Fruit fly (Drosophila melanogaster): Measurements from ENCODE around the gene CG6693.

dm6 chr3R:11245803-11246202 is 24.4 kb upstream of the CG6693 start:
- no peak for TF ChIP-seq CG8301 (tag; optimal IDR thresholded peaks at IDR 0.05)
- no peak for TF ChIP-seq gl (tag; optimal IDR thresholded peaks at IDR 0.05)
- no peak for TF ChIP-seq CG10348 (GFP tag; IDR thresholded peaks at IDR 0.05)
- no peak for TF ChIP-seq Snoo (tag; optimal IDR thresholded peaks at IDR 0.05)
- no peak for TF ChIP-seq CG4496 (GFP tag; IDR thresholded peaks at IDR 0.05)
- no peak for TF ChIP-seq CG34367 (tag; optimal IDR thresholded peaks at IDR 0.05)
- TF ChIP-seq Pif1A (GFP tag; optimal IDR thresholded peaks at IDR 0.05): no peak
- TF ChIP-seq CG13204 (GFP tag; optimal IDR thresholded peaks at IDR 0.05): no peak
- TF ChIP-seq D1 (tag; optimal IDR thresholded peaks at IDR 0.05): no peak
- TF ChIP-seq CG32121 (GFP tag; IDR thresholded peaks at IDR 0.05): no peak
- no peak for TF ChIP-seq EcR (GFP tag; optimal IDR thresholded peaks at IDR 0.05)
- TF ChIP-seq Ets98B (GFP tag; IDR thresholded peaks at IDR 0.05): no peak
- no peak for TF ChIP-seq CG12605 (GFP tag; IDR thresholded peaks at IDR 0.05)

Measured in whole organism, pupa.